Fruit fly (Drosophila melanogaster) whole organism, embryonic: ENCODE results near the gene dysf.

Experiments
- Atf-2 ChIP-seq: fragments of 200-800 bp; sonication (Bioruptor generic); optimal IDR thresholded peaks from 2 replicates; lab custom pipeline; 2016; ENCODE audit warnings: missing biosample characterization, missing genetic modification characterization
- CG12744 ChIP-seq: fragments of 200-800 bp; sonication (Bioruptor generic); optimal IDR thresholded peaks from 2 replicates; lab custom pipeline; 2016; ENCODE audit warnings: missing biosample characterization, missing genetic modification characterization
- CG13296 ChIP-seq: fragments of 200-800 bp; sonication (Bioruptor generic); optimal IDR thresholded peaks from 3 replicates; lab custom pipeline; 2018; ENCODE audit warnings: missing biosample characterization, mild to moderate bottlenecking, missing genetic modification characterization
- CG14050 ChIP-seq: fragments of 200-800 bp; sonication (Bioruptor generic); IDR thresholded peaks from 3 replicates; pipeline ENCODE4 v1.3.6; 2022; ENCODE audit warnings: missing biosample characterization, missing genetic modification characterization
- CG14965 ChIP-seq: fragments of 200-800 bp; sonication (Bioruptor generic); optimal IDR thresholded peaks from 2 replicates; lab custom pipeline; 2016; ENCODE audit warnings: missing biosample characterization, missing genetic modification characterization, borderline replicate concordance
- CG1529 ChIP-seq: fragments of 200-800 bp; sonication (Bioruptor generic); optimal IDR thresholded peaks from 3 replicates; lab custom pipeline; 2018; ENCODE audit warnings: missing biosample characterization, missing genetic modification characterization
- CG15696 ChIP-seq: fragments of 200-800 bp; sonication (Bioruptor generic); optimal IDR thresholded peaks from 2 replicates; lab custom pipeline; 2019; ENCODE audit warnings: missing biosample characterization, mild to moderate bottlenecking, missing genetic modification characterization, moderate library complexity
- CG17912 ChIP-seq: fragments of 200-800 bp; sonication (Bioruptor generic); optimal IDR thresholded peaks from 2 replicates; lab custom pipeline; 2018; ENCODE audit warnings: missing biosample characterization, mild to moderate bottlenecking, missing genetic modification characterization
- CG18262 ChIP-seq: fragments of 200-800 bp; optimal IDR thresholded peaks from 3 replicates; lab custom pipeline; 2019; ENCODE audit warnings: missing biosample characterization, mild to moderate bottlenecking, missing genetic modification characterization, moderate library complexity
- CG18476 ChIP-seq: fragments of 200-800 bp; sonication (Bioruptor generic); optimal IDR thresholded peaks from 2 replicates; lab custom pipeline; 2016; ENCODE audit warnings: missing biosample characterization, mild to moderate bottlenecking, missing genetic modification characterization
- CG2875 ChIP-seq: fragments of 200-800 bp; sonication (Bioruptor generic); optimal IDR thresholded peaks from 2 replicates; lab custom pipeline; 2017; ENCODE audit warnings: missing biosample characterization, mild to moderate bottlenecking, missing genetic modification characterization, missing genetic modification reagents
- CG30020 ChIP-seq: fragments of 200-800 bp; optimal IDR thresholded peaks from 2 replicates; lab custom pipeline; 2019; ENCODE audit warnings: missing biosample characterization, mild to moderate bottlenecking, missing genetic modification characterization, moderate library complexity
- CG43689 ChIP-seq: fragments of 200-800 bp; sonication (Bioruptor generic); IDR thresholded peaks from 2 replicates; pipeline ENCODE4 v1.3.6; 2022; ENCODE audit warnings: missing biosample characterization, missing genetic modification characterization
- CG4404 ChIP-seq: fragments of 200-800 bp; sonication (Bioruptor generic); IDR thresholded peaks from 2 replicates; pipeline ENCODE4 v1.3.6; 2022; ENCODE audit warnings: missing biosample characterization, missing genetic modification characterization
- CG5245 ChIP-seq: fragments of 200-800 bp; sonication (Bioruptor generic); optimal IDR thresholded peaks from 3 replicates; lab custom pipeline; 2016; ENCODE audit warnings: missing biosample characterization, missing genetic modification characterization
- CG6175 ChIP-seq: fragments of 200-800 bp; sonication (Bioruptor generic); IDR thresholded peaks from 3 replicates; pipeline ENCODE4 v1.3.6; 2022; ENCODE audit warnings: missing biosample characterization, missing genetic modification characterization
- CG6854 ChIP-seq: fragments of 200-800 bp; sonication (Bioruptor generic); optimal IDR thresholded peaks from 3 replicates; lab custom pipeline; 2017; ENCODE audit warnings: missing biosample characterization, mild to moderate bottlenecking, missing genetic modification characterization
- CG7987 ChIP-seq: fragments of 200-800 bp; sonication (Bioruptor generic); optimal IDR thresholded peaks from 2 replicates; lab custom pipeline; 2018; ENCODE audit warnings: missing biosample characterization, mild to moderate bottlenecking, missing genetic modification characterization, moderate library complexity
- CG9437 ChIP-seq: fragments of 200-800 bp; sonication (Bioruptor generic); optimal IDR thresholded peaks from 2 replicates; lab custom pipeline; 2018; ENCODE audit warnings: missing biosample characterization, mild to moderate bottlenecking, missing genetic modification characterization
- CG9932 ChIP-seq: fragments of 200-800 bp; sonication (Bioruptor generic); IDR thresholded peaks from 2 replicates; pipeline ENCODE4 v1.3.6; 2022; ENCODE audit warnings: missing biosample characterization, missing genetic modification characterization
- D ChIP-seq, 2 experiments: fragments of 200-800 bp in 1 of 2; fragments of >200 bp in 1 of 2; sonication (Bioruptor generic) in 1 of 2; optimal IDR thresholded peaks; 2 replicates in 1 of 2; 3 replicates in 1 of 2; lab custom pipeline; 2017; ENCODE audit warnings: mild to moderate bottlenecking in 1 of 2, missing biosample characterization in 1 of 2, missing genetic modification characterization in 1 of 2, missing genetic modification reagents in 1 of 2
- Dp ChIP-seq: fragments of 200-800 bp; sonication (Bioruptor generic); optimal IDR thresholded peaks from 2 replicates; lab custom pipeline; 2018; ENCODE audit warnings: missing biosample characterization, mild to moderate bottlenecking, missing genetic modification characterization, moderate library complexity
- HmgD ChIP-seq: fragments of 200-800 bp; sonication (Bioruptor generic); optimal IDR thresholded peaks from 3 replicates; lab custom pipeline; 2016; ENCODE audit warnings: missing biosample characterization, missing genetic modification characterization
- HmgZ ChIP-seq: fragments of 200-800 bp; sonication (Bioruptor generic); optimal IDR thresholded peaks from 2 replicates; lab custom pipeline; 2018; ENCODE audit warnings: missing biosample characterization, mild to moderate bottlenecking, missing genetic modification characterization
- Jarid2 ChIP-seq: fragments of 200-800 bp; sonication (Bioruptor generic); optimal IDR thresholded peaks from 3 replicates; lab custom pipeline; 2017; ENCODE audit warnings: mild to moderate bottlenecking, missing biosample characterization, missing genetic modification reagents, missing genetic modification characterization
- Mes4 ChIP-seq: fragments of 200-800 bp; sonication (Bioruptor generic); optimal IDR thresholded peaks from 2 replicates; lab custom pipeline; 2016; ENCODE audit warnings: missing biosample characterization, missing genetic modification characterization
- NC2α ChIP-seq: fragments of 200-800 bp; sonication (Bioruptor generic); optimal IDR thresholded peaks from 2 replicates; lab custom pipeline; 2016; ENCODE audit warnings: missing biosample characterization, missing genetic modification characterization
- Oaz ChIP-seq: fragments of 200-800 bp; sonication (Bioruptor generic); IDR thresholded peaks from 2 replicates; pipeline ENCODE4 v1.3.6; 2022; ENCODE audit warnings: missing biosample characterization, missing genetic modification characterization
- Spps ChIP-seq: fragments of 200-800 bp; sonication (Bioruptor generic); optimal IDR thresholded peaks from 2 replicates; lab custom pipeline; 2018; ENCODE audit warnings: missing biosample characterization, mild to moderate bottlenecking, missing genetic modification characterization
- ara ChIP-seq: fragments of 200-800 bp; sonication (Bioruptor generic); IDR thresholded peaks from 2 replicates; pipeline ENCODE4 v1.3.6; 2022; ENCODE audit warnings: missing biosample characterization, missing genetic modification characterization
- bbx ChIP-seq: fragments of 200-800 bp; sonication (Bioruptor generic); IDR thresholded peaks from 2 replicates; pipeline ENCODE4 v1.3.6; 2022; ENCODE audit warnings: missing biosample characterization, missing genetic modification characterization; ENCODE audit not compliant: partially characterized antibody
- bsh ChIP-seq, 2 experiments: fragments of 200-800 bp; sonication (Bioruptor generic); optimal IDR thresholded peaks; 2 replicates each; lab custom pipeline; 2017 to 2018; ENCODE audit warnings: mild to moderate bottlenecking in 2 of 2, missing biosample characterization in 2 of 2, missing genetic modification characterization in 2 of 2, moderate library complexity in 1 of 2
- dati ChIP-seq: fragments of 200-800 bp; sonication (Bioruptor generic); IDR thresholded peaks from 2 replicates; pipeline ENCODE4 v1.3.6; 2022; ENCODE audit warnings: missing biosample characterization, missing genetic modification characterization
- dimm ChIP-seq: fragments of 200-800 bp; sonication (Bioruptor generic); IDR thresholded peaks from 2 replicates; pipeline ENCODE4 v1.3.6; 2022; ENCODE audit warnings: missing biosample characterization, missing genetic modification characterization
- eve ChIP-seq, 2 experiments: fragments of >200 bp; optimal IDR thresholded peaks; 2 replicates each; lab custom pipeline; 2017; ENCODE audit warnings: missing biosample characterization in 2 of 2, missing genetic modification characterization in 2 of 2
- exex ChIP-seq: fragments of 200-800 bp; sonication (Bioruptor generic); optimal IDR thresholded peaks from 4 replicates; lab custom pipeline; 2018; ENCODE audit warnings: missing biosample characterization, mild to moderate bottlenecking, missing genetic modification characterization, moderate library complexity
- gce ChIP-seq: fragments of 200-800 bp; sonication (Bioruptor generic); IDR thresholded peaks from 3 replicates; pipeline ENCODE4 v1.3.6; 2022; ENCODE audit warnings: missing biosample characterization, missing genetic modification characterization
- jing ChIP-seq: fragments of 200-800 bp; sonication (Bioruptor generic); optimal IDR thresholded peaks from 2 replicates; lab custom pipeline; 2018; ENCODE audit warnings: missing biosample characterization, mild to moderate bottlenecking, missing genetic modification characterization
- kah ChIP-seq: fragments of 200-800 bp; sonication (Bioruptor generic); optimal IDR thresholded peaks from 2 replicates; lab custom pipeline; 2018; ENCODE audit warnings: missing biosample characterization, mild to moderate bottlenecking, missing genetic modification characterization
- mirr ChIP-seq: fragments of 200-800 bp; sonication (Bioruptor generic); optimal IDR thresholded peaks from 3 replicates; lab custom pipeline; 2018; ENCODE audit warnings: missing biosample characterization, mild to moderate bottlenecking, missing genetic modification characterization
- mld ChIP-seq: fragments of 200-800 bp; sonication (Bioruptor generic); IDR thresholded peaks from 3 replicates; pipeline ENCODE4 v1.3.6; 2022; ENCODE audit warnings: missing biosample characterization, missing genetic modification characterization; ENCODE audit not compliant: partially characterized antibody
- pfk ChIP-seq: fragments of 200-800 bp; sonication (Bioruptor generic); optimal IDR thresholded peaks from 2 replicates; lab custom pipeline; 2018; ENCODE audit warnings: missing biosample characterization, mild to moderate bottlenecking, missing genetic modification characterization, moderate library complexity
- psq ChIP-seq: fragments of 200-800 bp; sonication (Bioruptor generic); optimal IDR thresholded peaks from 2 replicates; lab custom pipeline; 2017; ENCODE audit warnings: missing biosample characterization, missing genetic modification characterization
- sens ChIP-seq: fragments of 200-800 bp; sonication (Bioruptor generic); peaks from one replicate; lab custom pipeline; 2016; ENCODE audit warnings: missing biosample characterization, missing genetic modification characterization
- tap ChIP-seq: fragments of 200-800 bp; optimal IDR thresholded peaks from 3 replicates; lab custom pipeline; 2019; ENCODE audit warnings: missing biosample characterization, mild to moderate bottlenecking, missing genetic modification characterization, moderate library complexity
- trem ChIP-seq: fragments of 200-800 bp; optimal IDR thresholded peaks from 3 replicates; lab custom pipeline; 2019; ENCODE audit warnings: missing biosample characterization, mild to moderate bottlenecking, missing genetic modification characterization, moderate library complexity
- vvl ChIP-seq: fragments of 200-800 bp; sonication (Bioruptor generic); IDR thresholded peaks from 2 replicates; pipeline ENCODE4 v1.3.6; 2022; ENCODE audit warnings: missing biosample characterization, missing genetic modification characterization
- zen ChIP-seq: fragments of 200-800 bp; sonication (Bioruptor generic); optimal IDR thresholded peaks from 3 replicates; lab custom pipeline; 2018; ENCODE audit warnings: missing biosample characterization, mild to moderate bottlenecking, missing genetic modification characterization, moderate library complexity

Gene dysf

DNA sequence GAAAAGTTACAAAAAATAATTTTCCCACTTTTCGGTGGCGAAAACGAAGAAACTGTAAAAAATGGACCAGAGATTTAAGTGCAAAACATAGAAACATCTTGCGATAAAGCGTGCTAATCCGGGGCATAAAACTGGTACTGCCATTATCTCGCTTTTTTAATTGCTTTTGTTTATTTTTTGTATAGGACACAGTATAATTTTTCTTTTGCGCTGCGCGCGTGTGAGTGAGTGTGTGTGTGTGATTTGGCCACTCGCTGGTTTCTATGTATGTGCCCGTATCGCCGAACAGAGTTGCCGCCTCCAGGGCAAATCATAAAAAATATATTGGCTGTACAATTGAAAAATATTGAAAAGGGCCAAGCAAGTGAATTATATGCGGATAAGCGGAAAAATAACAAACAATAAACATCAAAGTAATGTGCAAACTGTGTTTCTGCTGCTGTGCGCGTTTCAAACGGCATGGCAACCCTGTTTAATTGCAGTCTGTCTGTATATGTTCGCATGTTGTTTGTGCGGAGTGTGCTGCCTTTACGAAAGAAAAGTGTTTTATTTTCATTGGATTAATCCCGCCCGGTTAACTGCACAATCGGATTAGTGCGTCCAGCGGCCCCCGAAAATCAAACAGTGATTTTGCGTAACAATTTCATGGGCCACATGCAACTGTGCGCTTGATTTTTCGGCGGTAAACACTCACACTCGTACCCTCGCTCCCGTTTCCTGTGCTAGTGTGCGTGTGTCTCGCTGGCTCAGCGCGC is 56.2 kb downstream of the dysf start (continued):
- TF ChIP-seq CG14965 (GFP tag; lab: Kevin White, UChicago) = peak; percentile 85
- TF ChIP-seq eve (GFP tag; optimal IDR thresholded peaks at IDR 0.05; lab: Kevin White, UChicago) = peak in 1 of 2 experiments; percentile 30
- TF ChIP-seq Dp = peak; percentile 8
- TF ChIP-seq CG13296 (GFP tag; lab: Kevin White, UChicago) = peak; percentile 85
- TF ChIP-seq ara (GFP tag; lab: Robert Waterston, UW) = peak; percentile 98
- no peak for TF ChIP-seq mld
- TF ChIP-seq HmgZ (tag; lab: Kevin White, UChicago) = peak; percentile 96
- TF ChIP-seq dimm (GFP tag; lab: Robert Waterston, UW) = peak; percentile 92
- TF ChIP-seq dati = peak; percentile 93
- peak; percentile 100 for TF ChIP-seq sens (GFP tag; lab: Kevin White, UChicago)
- peak; percentile 89 for TF ChIP-seq CG9437 (GFP tag; lab: Kevin White, UChicago)
- peak; percentile 96 for TF ChIP-seq gce
- TF ChIP-seq CG4404 (GFP tag; lab: Robert Waterston, UW) = peak; percentile 87
- peak; percentile 76 for TF ChIP-seq CG15696
- peak; percentile 96 for TF ChIP-seq HmgD (GFP tag; lab: Kevin White, UChicago)
- peak; percentile 96 for TF ChIP-seq CG9932
- TF ChIP-seq NC2α (GFP tag; lab: Kevin White, UChicago) = peak; percentile 96
- TF ChIP-seq tap (tag; lab: Kevin White, UChicago) = peak; percentile 85
- TF ChIP-seq Atf-2 (GFP tag; lab: Kevin White, UChicago) = peak; percentile 98
- TF ChIP-seq vvl (GFP tag; lab: Robert Waterston, UW) = peak; percentile 99
- peak; percentile 95 for TF ChIP-seq CG43689
- TF ChIP-seq zen = peak; percentile 92
- peak; percentile 74 for TF ChIP-seq exex (tag; lab: Kevin White, UChicago)
- TF ChIP-seq bbx (GFP tag; lab: Robert Waterston, UW) = no peak
- peak; percentile 93 for TF ChIP-seq CG12744 (GFP tag; lab: Kevin White, UChicago)
- peak; percentile 58 for TF ChIP-seq CG30020 (tag; lab: Kevin White, UChicago)
- peak; percentile 88 for TF ChIP-seq mirr
- TF ChIP-seq CG2875 = peak; percentile 95
- peak; percentile 94 for TF ChIP-seq CG18262 (tag; lab: Kevin White, UChicago)
- peak; percentile 87 for TF ChIP-seq trem (tag; lab: Kevin White, UChicago)
- TF ChIP-seq bsh (GFP tag; optimal IDR thresholded peaks at IDR 0.05; lab: Kevin White, UChicago) = peak; percentile 82 to 98
- TF ChIP-seq Oaz (GFP tag; lab: Robert Waterston, UW) = peak; percentile 93
- TF ChIP-seq kah (GFP tag; lab: Kevin White, UChicago) = peak; percentile 79
- peak; percentile 96 for TF ChIP-seq CG5245 (GFP tag; lab: Kevin White, UChicago)
- peak; percentile 90 for TF ChIP-seq CG6175 (GFP tag; lab: Robert Waterston, UW)
- TF ChIP-seq D (optimal IDR thresholded peaks at IDR 0.05; lab: Kevin White, UChicago) = no peak
- peak; percentile 94 for TF ChIP-seq D (GFP tag; optimal IDR thresholded peaks at IDR 0.05; lab: Kevin White, UChicago)
- peak; percentile 71 for TF ChIP-seq CG17912
- TF ChIP-seq CG6854 (GFP tag; lab: Kevin White, UChicago) = peak; percentile 90
- peak; percentile 80 for TF ChIP-seq psq (GFP tag; lab: Kevin White, UChicago)
- peak; percentile 89 for TF ChIP-seq Spps (tag; lab: Kevin White, UChicago)
- peak; percentile 96 for TF ChIP-seq Mes4
- TF ChIP-seq jing (GFP tag; lab: Kevin White, UChicago) = peak; percentile 96
- peak; percentile 80 for TF ChIP-seq Jarid2 (GFP tag; lab: Kevin White, UChicago)
- peak; percentile 95 for TF ChIP-seq CG14050 (GFP tag; lab: Robert Waterston, UW)
- peak; percentile 92 for TF ChIP-seq CG1529 (GFP tag; lab: Kevin White, UChicago)
- TF ChIP-seq pfk (GFP tag; lab: Kevin White, UChicago) = peak; percentile 9
- TF ChIP-seq CG7987 (GFP tag; lab: Kevin White, UChicago) = peak; percentile 85
- peak; percentile 94 for TF ChIP-seq CG18476
